Fruit fly (Drosophila melanogaster) whole organism, pupa: ENCODE results near the gene Alp11.

Experiments used
- CG10348 ChIP-seq: fragments of 200-800 bp; sonication (Bioruptor generic); IDR thresholded peaks from 2 replicates; pipeline ENCODE4 v1.3.6; 2022; ENCODE audit warnings: missing biosample characterization, missing genetic modification characterization
- CG12605 ChIP-seq: fragments of 200-800 bp; sonication (Bioruptor generic); IDR thresholded peaks from 2 replicates; pipeline ENCODE4 v1.3.6; 2022; ENCODE audit warnings: missing biosample characterization, missing genetic modification characterization
- CG13204 ChIP-seq: fragments of 200-800 bp; sonication (Bioruptor generic); optimal IDR thresholded peaks from 2 replicates; lab custom pipeline; 2018; ENCODE audit warnings: missing biosample characterization, mild to moderate bottlenecking, missing genetic modification characterization, moderate library complexity
- CG14655 ChIP-seq: fragments of 200-800 bp; sonication (Bioruptor generic); optimal IDR thresholded peaks from 3 replicates; lab custom pipeline; 2017; ENCODE audit warnings: mild to moderate bottlenecking, missing biosample characterization, missing genetic modification reagents, missing genetic modification characterization
- CG15710 ChIP-seq: fragments of 200-800 bp; sonication (Bioruptor generic); optimal IDR thresholded peaks from 2 replicates; lab custom pipeline; 2018; ENCODE audit warnings: missing biosample characterization, mild to moderate bottlenecking, missing genetic modification characterization, moderate library complexity
- CG17806 ChIP-seq: fragments of 200-800 bp; sonication (Bioruptor generic); optimal IDR thresholded peaks from 2 replicates; lab custom pipeline; 2018; ENCODE audit warnings: missing biosample characterization, mild to moderate bottlenecking, missing genetic modification characterization, moderate library complexity
- CG32121 ChIP-seq: fragments of 200-800 bp; sonication (Bioruptor generic); IDR thresholded peaks from 2 replicates; pipeline ENCODE4 v1.3.6; 2022; ENCODE audit warnings: missing biosample characterization, missing genetic modification characterization
- CG34367 ChIP-seq: fragments of 200-800 bp; sonication (Bioruptor generic); optimal IDR thresholded peaks from 2 replicates; lab custom pipeline; 2018; ENCODE audit warnings: missing biosample characterization, mild to moderate bottlenecking, missing genetic modification characterization
- CG4496 ChIP-seq: fragments of 200-800 bp; sonication (Bioruptor generic); IDR thresholded peaks from 3 replicates; pipeline ENCODE4 v1.3.6; 2022; ENCODE audit warnings: missing biosample characterization, missing genetic modification characterization
- CG8159 ChIP-seq: fragments of 200-800 bp; sonication (Bioruptor generic); optimal IDR thresholded peaks from 3 replicates; lab custom pipeline; 2018; ENCODE audit warnings: missing biosample characterization, mild to moderate bottlenecking, missing genetic modification characterization, moderate library complexity
- CG8301 ChIP-seq: fragments of 200-800 bp; sonication (Bioruptor generic); optimal IDR thresholded peaks from 2 replicates; lab custom pipeline; 2018; ENCODE audit warnings: missing biosample characterization, mild to moderate bottlenecking, missing genetic modification characterization
- CG9948 ChIP-seq: fragments of 200-800 bp; sonication (Bioruptor generic); optimal IDR thresholded peaks from 2 replicates; lab custom pipeline; 2018; ENCODE audit warnings: missing biosample characterization, mild to moderate bottlenecking, missing genetic modification characterization, moderate library complexity
- D1 ChIP-seq: fragments of 200-800 bp; sonication (Bioruptor generic); optimal IDR thresholded peaks from 2 replicates; lab custom pipeline; 2018; ENCODE audit warnings: missing biosample characterization, mild to moderate bottlenecking, missing genetic modification characterization, moderate library complexity
- EcR ChIP-seq: fragments of 200-800 bp; sonication (Bioruptor generic); optimal IDR thresholded peaks from 3 replicates; lab custom pipeline; 2019; ENCODE audit warnings: missing biosample characterization, missing genetic modification characterization, mild to moderate bottlenecking, moderate library complexity, missing genetic modification reagents
- Ets98B ChIP-seq: fragments of 200-800 bp; sonication (Bioruptor generic); IDR thresholded peaks from 2 replicates; pipeline ENCODE4 v1.3.6; 2022; ENCODE audit warnings: missing biosample characterization, missing genetic modification characterization
- Pif1A ChIP-seq: fragments of 200-800 bp; sonication (Bioruptor generic); optimal IDR thresholded peaks from 3 replicates; lab custom pipeline; 2016; ENCODE audit warnings: missing biosample characterization, missing genetic modification characterization
- Pif1B ChIP-seq: fragments of 200-800 bp; sonication (Bioruptor generic); optimal IDR thresholded peaks from 3 replicates; lab custom pipeline; 2016; ENCODE audit warnings: missing biosample characterization, missing genetic modification characterization
- Snoo ChIP-seq: fragments of 200-800 bp; sonication (Bioruptor generic); optimal IDR thresholded peaks from 3 replicates; lab custom pipeline; 2017; ENCODE audit warnings: missing biosample characterization, mild to moderate bottlenecking, missing genetic modification characterization, inconsistent platforms
- fd96Ca ChIP-seq: fragments of 200-800 bp; sonication (Bioruptor generic); IDR thresholded peaks from 3 replicates; pipeline ENCODE4 v1.3.6; 2022; ENCODE audit warnings: missing biosample characterization, missing genetic modification characterization
- gl ChIP-seq: fragments of 200-800 bp; sonication (Bioruptor generic); optimal IDR thresholded peaks from 2 replicates; lab custom pipeline; 2018; ENCODE audit warnings: missing biosample characterization, mild to moderate bottlenecking, missing genetic modification characterization
- rn ChIP-seq: fragments of 200-800 bp; sonication (Bioruptor generic); IDR thresholded peaks from 2 replicates; pipeline ENCODE4 v1.3.6; 2022; ENCODE audit warnings: missing biosample characterization, missing genetic modification characterization

Alp11 gene

DNA sequence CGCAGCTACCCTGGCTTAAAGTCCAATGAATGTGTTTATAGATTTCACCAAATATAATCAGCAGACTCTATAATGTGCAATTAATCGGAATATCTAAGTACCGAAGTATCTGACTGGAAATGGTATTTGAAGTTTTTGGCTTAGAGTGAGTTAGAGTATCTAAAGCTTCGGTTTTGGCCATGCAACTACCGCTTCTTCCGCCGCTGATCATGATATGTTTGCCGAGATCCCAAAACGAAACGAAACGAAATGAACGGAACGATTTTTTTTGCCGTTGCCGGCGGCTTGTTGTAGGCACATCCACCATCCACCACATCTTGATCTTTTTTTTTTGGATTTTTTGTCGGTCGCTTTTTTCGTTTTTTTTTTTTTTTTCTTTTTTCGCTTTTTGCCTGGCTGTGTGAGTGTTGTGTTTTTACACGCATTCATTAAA lies 35.5 kb downstream of the Alp11 start:
- peak; percentile 86 for TF ChIP-seq Pif1A (GFP tag; lab: Kevin White, UChicago)
- peak; percentile 83 for TF ChIP-seq Pif1B (GFP tag; lab: Kevin White, UChicago)
- TF ChIP-seq CG8159 (tag; lab: Kevin White, UChicago): peak; percentile 68
- TF ChIP-seq CG17806 (tag; lab: Kevin White, UChicago): peak; percentile 62
- TF ChIP-seq D1 (tag; lab: Kevin White, UChicago): no peak
- peak; percentile 57 for TF ChIP-seq CG13204
- TF ChIP-seq CG10348 (GFP tag; lab: Robert Waterston, UW): 0 out of 2 replicates have a peak, but pooled peaks have one; percentile 5
- TF ChIP-seq CG14655 (GFP tag; lab: Kevin White, UChicago): peak; percentile 82
- TF ChIP-seq CG34367 (tag; lab: Kevin White, UChicago): peak; percentile 60
- TF ChIP-seq CG9948 (tag; lab: Kevin White, UChicago): peak; percentile 55
- peak; percentile 69 for TF ChIP-seq CG15710 (tag; lab: Kevin White, UChicago)
- peak; percentile 90 for TF ChIP-seq CG12605
- TF ChIP-seq Snoo (tag; lab: Kevin White, UChicago): peak; percentile 74
- TF ChIP-seq rn (GFP tag; lab: Robert Waterston, UW): peak; percentile 62; the same call in 1 of the 2 replicates
- peak; percentile 95 for TF ChIP-seq CG4496 (GFP tag; lab: Robert Waterston, UW)
- peak; percentile 91 for TF ChIP-seq CG32121 (GFP tag; lab: Robert Waterston, UW)
- TF ChIP-seq fd96Ca (GFP tag; lab: Robert Waterston, UW): peak; percentile 90
- TF ChIP-seq EcR (GFP tag; lab: Kevin White, UChicago): no peak
- TF ChIP-seq gl (tag; lab: Kevin White, UChicago): peak; percentile 53
- peak; percentile 80 for TF ChIP-seq CG8301 (tag; lab: Kevin White, UChicago)
- TF ChIP-seq Ets98B (GFP tag; lab: Robert Waterston, UW): peak; percentile 90

DNA sequence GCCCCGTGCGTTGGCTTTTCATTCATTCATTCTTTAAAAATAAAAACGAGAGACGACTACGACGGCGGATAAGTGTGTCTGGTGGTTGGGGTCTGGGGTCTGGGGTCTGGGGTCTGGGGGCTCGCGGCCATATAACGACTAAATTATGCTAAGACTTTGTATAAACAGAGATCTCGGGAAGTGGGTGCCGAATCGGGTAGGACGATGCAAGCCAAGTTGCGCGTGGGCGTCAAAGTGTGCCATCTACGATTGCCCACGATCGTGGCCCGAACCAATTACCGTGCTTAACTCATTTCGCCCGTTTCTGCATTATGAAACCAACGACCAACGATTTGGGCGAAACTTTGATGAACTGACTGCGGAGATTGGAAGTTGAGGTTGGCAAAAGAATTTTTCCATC lies 36.3 kb downstream of the Alp11 start:
- TF ChIP-seq CG8301 (tag; lab: Kevin White, UChicago) (no peak), CG34367 (tag; lab: Kevin White, UChicago) (no peak), CG8159 (tag; lab: Kevin White, UChicago) (no peak), rn (GFP tag; lab: Robert Waterston, UW) (no peak), Pif1A (GFP tag; lab: Kevin White, UChicago) (no peak), CG4496 (GFP tag; lab: Robert Waterston, UW) (no peak)

DNA sequence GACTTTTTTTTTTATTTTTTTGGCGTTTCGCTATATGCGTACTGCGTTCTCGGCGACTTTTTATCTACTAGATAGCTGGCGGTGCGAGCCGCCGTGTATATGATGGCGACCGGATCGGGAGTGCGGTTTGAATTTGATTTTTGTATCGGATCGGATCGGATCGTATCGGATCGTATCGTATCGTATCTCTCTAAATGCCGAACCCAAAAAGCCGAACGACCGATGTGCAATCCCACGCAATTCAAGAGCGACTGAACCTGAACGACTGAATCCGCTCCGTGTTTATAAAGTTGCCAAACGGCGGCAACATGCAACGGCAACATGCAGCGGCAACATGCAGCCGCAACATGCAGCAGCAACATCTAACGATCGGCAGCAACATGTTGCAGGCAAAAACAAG lies 38.7 kb downstream of the Alp11 start:
- TF ChIP-seq Ets98B (GFP tag; lab: Robert Waterston, UW) (peak; percentile 71; the same call in 1 of the 2 replicates), CG4496 (GFP tag; lab: Robert Waterston, UW) (peak; percentile 74; the same call in 2 of the 3 replicates), rn (GFP tag; lab: Robert Waterston, UW) (no peak), Pif1B (GFP tag; lab: Kevin White, UChicago) (peak; percentile 6), Pif1A (GFP tag; lab: Kevin White, UChicago) (peak; percentile 1), Snoo (tag; lab: Kevin White, UChicago) (no peak), D1 (tag; lab: Kevin White, UChicago) (no peak), CG13204 (peak; percentile 11), CG14655 (GFP tag; lab: Kevin White, UChicago) (no peak), CG32121 (GFP tag; lab: Robert Waterston, UW) (peak; percentile 63; the same call in 1 of the 2 replicates)

DNA sequence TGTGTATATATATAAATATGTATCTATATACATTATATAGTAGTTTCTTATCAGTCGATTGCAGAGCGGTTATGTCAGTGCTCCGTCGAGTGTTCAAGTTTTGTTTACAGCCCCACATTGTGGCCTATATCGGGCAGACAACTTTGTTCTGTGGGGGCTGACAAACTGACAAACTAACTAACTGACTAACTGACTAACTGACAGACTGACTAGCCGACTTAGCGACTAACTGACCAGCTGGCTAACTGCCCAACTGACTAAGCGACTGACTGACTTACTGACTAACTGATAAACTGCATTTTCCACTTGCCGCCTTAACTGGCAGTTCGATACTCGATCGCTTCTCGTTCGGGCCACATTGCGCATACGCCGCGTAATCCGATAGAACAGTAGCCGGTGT lies 42.4 kb downstream of the Alp11 start:
- TF ChIP-seq Pif1A (GFP tag; lab: Kevin White, UChicago) (no peak), CG8301 (tag; lab: Kevin White, UChicago) (no peak), CG10348 (GFP tag; lab: Robert Waterston, UW) (no peak), CG12605 (no peak), CG32121 (GFP tag; lab: Robert Waterston, UW) (no peak), CG15710 (tag; lab: Kevin White, UChicago) (no peak), Ets98B (GFP tag; lab: Robert Waterston, UW) (no peak), CG14655 (GFP tag; lab: Kevin White, UChicago) (no peak), CG17806 (tag; lab: Kevin White, UChicago) (no peak), D1 (tag; lab: Kevin White, UChicago) (no peak), CG9948 (tag; lab: Kevin White, UChicago) (no peak), EcR (GFP tag; lab: Kevin White, UChicago) (no peak), Pif1B (GFP tag; lab: Kevin White, UChicago) (no peak), CG8159 (tag; lab: Kevin White, UChicago) (no peak), gl (tag; lab: Kevin White, UChicago) (no peak), rn (GFP tag; lab: Robert Waterston, UW) (no peak)

DNA sequence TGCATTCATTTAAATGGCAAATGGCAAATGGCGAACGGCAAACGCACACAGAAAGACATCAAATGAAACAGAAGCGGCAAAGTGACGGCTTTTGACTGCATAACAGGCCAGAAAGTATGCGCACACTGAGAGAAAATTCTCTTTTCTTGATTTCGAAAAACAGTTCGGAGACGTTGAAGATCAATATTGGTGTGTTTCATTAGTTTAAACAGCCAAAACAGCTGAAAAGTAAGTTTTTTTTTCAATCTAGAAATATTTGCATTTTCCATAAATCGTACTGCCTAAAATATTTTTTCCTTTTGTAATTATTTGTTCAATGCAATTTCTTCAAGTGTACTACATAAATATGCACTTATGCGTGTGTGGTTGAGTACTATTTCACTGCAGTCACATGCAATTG lies 43.3 kb downstream of the Alp11 start:
- no peak for TF ChIP-seq EcR (GFP tag; lab: Kevin White, UChicago)
- peak; percentile 15 for TF ChIP-seq CG8301 (tag; lab: Kevin White, UChicago)
- TF ChIP-seq CG10348 (GFP tag; lab: Robert Waterston, UW): 0 out of 2 replicates have a peak, but pooled peaks have one; percentile 9
- no peak for TF ChIP-seq CG12605
- TF ChIP-seq rn (GFP tag; lab: Robert Waterston, UW): peak; percentile 33; the same call in 1 of the 2 replicates
- TF ChIP-seq CG32121 (GFP tag; lab: Robert Waterston, UW): peak; percentile 71; the same call in 1 of the 2 replicates
- 0 out of 3 replicates have a peak, but pooled peaks have one; percentile 51 for TF ChIP-seq CG4496 (GFP tag; lab: Robert Waterston, UW)
- TF ChIP-seq CG14655 (GFP tag; lab: Kevin White, UChicago): peak; percentile 21
